Comparison of ENCODE assay signal across 1 fruit fly cellular context in the genomic region with DNA sequence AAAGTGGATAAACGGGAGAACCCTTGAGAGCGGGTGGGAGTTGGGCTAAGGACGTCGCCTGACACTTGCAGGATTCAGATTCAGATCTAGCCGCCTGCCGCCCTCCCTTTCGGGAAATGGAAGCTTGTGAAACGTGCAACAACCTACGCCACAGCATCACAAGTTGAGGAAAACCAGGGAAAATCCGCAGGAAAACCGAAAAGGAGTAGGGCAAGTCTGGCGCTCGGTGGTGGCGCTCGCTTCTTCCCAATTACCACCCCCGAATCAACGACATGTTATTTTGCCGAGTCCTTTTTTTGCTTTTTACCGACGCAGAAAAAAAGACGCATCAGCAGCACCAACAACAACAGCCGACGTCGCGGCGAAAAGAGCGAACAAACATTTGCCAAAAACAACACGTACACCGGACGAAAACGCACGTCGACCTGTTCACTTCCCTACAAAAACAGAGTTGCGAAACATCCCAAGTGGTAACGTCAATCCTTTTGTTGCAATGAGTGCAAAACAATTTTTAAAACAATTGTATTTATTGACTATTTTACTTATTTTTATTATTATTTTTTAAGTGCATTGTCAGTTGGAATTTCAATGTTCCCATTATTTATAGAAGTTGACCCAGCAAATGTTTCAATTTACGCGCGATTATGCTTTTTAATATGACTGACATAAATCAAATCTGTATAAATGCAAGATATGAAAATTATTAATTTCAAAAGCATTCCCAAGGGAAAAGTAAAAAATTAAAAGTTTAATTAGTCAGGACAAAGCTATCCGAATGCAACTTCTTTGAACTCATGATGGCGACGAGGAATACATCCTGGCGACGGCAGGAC.
A peak's percentile ranks its signal among the peaks of the same experiment; 100 is the strongest.
TF ChIP-seq lines count a peak whose summit lies in the region.

No protein-coding gene starts in this region.

TF ChIP-seq in whole organism, embryonic, 481 proteins besides CTCF, POLR2A, EP300 and RAD21 (continued from another document and continues in another):
- TF ChIP-seq D (optimal IDR thresholded peaks at IDR 0.05; lab: Kevin White, UChicago) (no peak), D (GFP tag; optimal IDR thresholded peaks at IDR 0.05; lab: Kevin White, UChicago) (peak; percentile 27), Oaz (GFP tag; IDR thresholded peaks at IDR 0.05; lab: Robert Waterston, UW) (no peak), CG11085 (GFP tag; IDR thresholded peaks at IDR 0.05; lab: Robert Waterston, UW) (no peak), CG18619 (GFP tag; optimal IDR thresholded peaks at IDR 0.05; lab: Kevin White, UChicago) (peak; percentile 47), disco-r (GFP tag; optimal IDR thresholded peaks at IDR 0.05; lab: Kevin White, UChicago) (no peak), mld (GFP tag; IDR thresholded peaks at IDR 0.05; lab: Robert Waterston, UW; ENCODE audit: partially characterized antibody) (no peak), HmgD (GFP tag; optimal IDR thresholded peaks at IDR 0.05; lab: Kevin White, UChicago) (no peak), ERR (GFP tag; optimal IDR thresholded peaks at IDR 0.05; lab: Kevin White, UChicago) (no peak), lmd (GFP tag; IDR thresholded peaks at IDR 0.05; lab: Robert Waterston, UW) (peak; percentile 59), CG11398 (GFP tag; optimal IDR thresholded peaks at IDR 0.05; lab: Kevin White, UChicago) (no peak), kni (GFP tag; optimal IDR thresholded peaks at IDR 0.05; lab: Kevin White, UChicago) (no peak), CG10321 (GFP tag; IDR thresholded peaks at IDR 0.05; lab: Robert Waterston, UW) (no peak), CG9215 (GFP tag; IDR thresholded peaks at IDR 0.05; lab: Robert Waterston, UW) (peak; percentile 37), CG16815 (GFP tag; optimal IDR thresholded peaks at IDR 0.05; lab: Kevin White, UChicago) (peak; percentile 26), Neu2 (GFP tag; optimal IDR thresholded peaks at IDR 0.05; lab: Kevin White, UChicago; ENCODE audit: borderline replicate concordance) (no peak), jing (GFP tag; optimal IDR thresholded peaks at IDR 0.05; lab: Kevin White, UChicago) (no peak), CG15601 (tag; optimal IDR thresholded peaks at IDR 0.05; lab: Kevin White, UChicago) (no peak), fru (optimal IDR thresholded peaks at IDR 0.05; lab: Kevin White, UChicago) (no peak), Dref (GFP tag; IDR thresholded peaks at IDR 0.05; lab: Robert Waterston, UW) (no peak), CG17829 (tag; optimal IDR thresholded peaks at IDR 0.05; lab: Kevin White, UChicago) (no peak), CG9797 (GFP tag; optimal IDR thresholded peaks at IDR 0.05; lab: Kevin White, UChicago) (no peak), Hand (GFP tag; optimal IDR thresholded peaks at IDR 0.05; lab: Kevin White, UChicago) (peak; percentile 33), Ets65A (GFP tag; lab: Kevin White, UChicago) (no peak), Gsc (GFP tag; IDR thresholded peaks at IDR 0.05; lab: Robert Waterston, UW) (peak; percentile 46; the same call in 1 of the 2 replicates), CG1647 (GFP tag; optimal IDR thresholded peaks at IDR 0.05; lab: Kevin White, UChicago) (no peak), Bteb2 (GFP tag; optimal IDR thresholded peaks at IDR 0.05; lab: Kevin White, UChicago) (no peak), so (GFP tag; IDR thresholded peaks at IDR 0.05; lab: Robert Waterston, UW) (0 out of 3 replicates have a peak, but pooled peaks have one; percentile 47), Dll (GFP tag; IDR thresholded peaks at IDR 0.05; lab: Robert Waterston, UW; ENCODE audit: partially characterized antibody) (no peak), CG1529 (GFP tag; optimal IDR thresholded peaks at IDR 0.05; lab: Kevin White, UChicago) (no peak), Atf6 (GFP tag; IDR thresholded peaks at IDR 0.05; lab: Robert Waterston, UW) (no peak), Dip2 (GFP tag; IDR thresholded peaks at IDR 0.05; lab: Robert Waterston, UW) (no peak), CG10366 (GFP tag; IDR thresholded peaks at IDR 0.05; lab: Robert Waterston, UW) (peak; percentile 62), Doc2 (GFP tag; IDR thresholded peaks at IDR 0.05; lab: Robert Waterston, UW) (no peak), D19B (GFP tag; optimal IDR thresholded peaks at IDR 0.05; lab: Kevin White, UChicago) (peak; percentile 35), row (GFP tag; IDR thresholded peaks at IDR 0.05; lab: Robert Waterston, UW) (peak; percentile 84), CG30431 (GFP tag; optimal IDR thresholded peaks at IDR 0.05; lab: Kevin White, UChicago) (peak; percentile 17), MESR4 (GFP tag; optimal IDR thresholded peaks at IDR 0.05; lab: Kevin White, UChicago) (no peak), HLH3B (GFP tag; IDR thresholded peaks at IDR 0.05; lab: Robert Waterston, UW) (peak; percentile 69), CG34376 (GFP tag; optimal IDR thresholded peaks at IDR 0.05; lab: Kevin White, UChicago) (no peak), Xrp1 (GFP tag; IDR thresholded peaks at IDR 0.05; lab: Robert Waterston, UW) (peak; percentile 68; the same call in 1 of the 2 replicates), tgo (GFP tag; IDR thresholded peaks at IDR 0.05; lab: Robert Waterston, UW) (peak; percentile 67), CG11456 (GFP tag; IDR thresholded peaks at IDR 0.05; lab: Robert Waterston, UW) (peak; percentile 54; the same call in 1 of the 3 replicates), gcm (GFP tag; optimal IDR thresholded peaks at IDR 0.05; lab: Kevin White, UChicago) (no peak), CG4820 (GFP tag; optimal IDR thresholded peaks at IDR 0.05; lab: Kevin White, UChicago) (peak; percentile 28), sim (GFP tag; IDR thresholded peaks at IDR 0.05; lab: Robert Waterston, UW) (no peak), schlank (tag; optimal IDR thresholded peaks at IDR 0.05; lab: Kevin White, UChicago) (no peak), Opbp (GFP tag; IDR thresholded peaks at IDR 0.05; lab: Robert Waterston, UW; ENCODE audit: partially characterized antibody) (no peak), CG31441 (GFP tag; IDR thresholded peaks at IDR 0.05; lab: Robert Waterston, UW) (peak; percentile 63), scrt (GFP tag; optimal IDR thresholded peaks at IDR 0.05; lab: Kevin White, UChicago) (peak; percentile 54), CG14050 (GFP tag; IDR thresholded peaks at IDR 0.05; lab: Robert Waterston, UW) (peak; percentile 72), CG3281 (GFP tag; optimal IDR thresholded peaks at IDR 0.05; lab: Kevin White, UChicago) (peak; percentile 58), CG10267 (tag; optimal IDR thresholded peaks at IDR 0.05; lab: Kevin White, UChicago) (peak; percentile 34), Hr39 (optimal IDR thresholded peaks at IDR 0.05; lab: Kevin White, UChicago) (no peak), CG3065 (GFP tag; optimal IDR thresholded peaks at IDR 0.05; lab: Kevin White, UChicago) (no peak), ci (GFP tag; IDR thresholded peaks at IDR 0.05; lab: Robert Waterston, UW) (peak; percentile 88), Ssrp (tag; optimal IDR thresholded peaks at IDR 0.05; lab: Kevin White, UChicago) (peak; percentile 50), eyg (GFP tag; optimal IDR thresholded peaks at IDR 0.05; lab: Kevin White, UChicago) (no peak), Mes4 (GFP tag; optimal IDR thresholded peaks at IDR 0.05; lab: Kevin White, UChicago) (no peak), Nf-YA (GFP tag; IDR thresholded peaks at IDR 0.05; lab: Robert Waterston, UW) (no peak; the same call in 1 of the 2 replicates), CG8765 (GFP tag; IDR thresholded peaks at IDR 0.05; lab: Robert Waterston, UW) (peak; percentile 49; the same call in 1 of the 2 replicates), Hr51 (GFP tag; optimal IDR thresholded peaks at IDR 0.05; lab: Kevin White, UChicago) (peak in 1 of 2 experiments; percentile 51), kay (GFP tag; optimal IDR thresholded peaks at IDR 0.05; lab: Kevin White, UChicago) (no peak), CG10565 (GFP tag; optimal IDR thresholded peaks at IDR 0.05; lab: Kevin White, UChicago) (no peak), stc (GFP tag; IDR thresholded peaks at IDR 0.05; lab: Robert Waterston, UW) (0 out of 2 replicates have a peak, but pooled peaks have one; percentile 21), en (GFP tag; optimal IDR thresholded peaks at IDR 0.05; lab: Kevin White, UChicago) (no peak), Kr (GFP tag; optimal IDR thresholded peaks at IDR 0.05; lab: Kevin White, UChicago) (no peak), Vsx1 (GFP tag; optimal IDR thresholded peaks at IDR 0.05; lab: Kevin White, UChicago) (peak; percentile 24), CG3163 (GFP tag; optimal IDR thresholded peaks at IDR 0.05; lab: Kevin White, UChicago) (no peak), CG18011 (GFP tag; optimal IDR thresholded peaks at IDR 0.05; lab: Kevin White, UChicago) (peak; percentile 13), mirr (GFP tag; optimal IDR thresholded peaks at IDR 0.05; lab: Kevin White, UChicago) (no peak), her (GFP tag; optimal IDR thresholded peaks at IDR 0.05; lab: Kevin White, UChicago) (no peak), Hr3 (GFP tag; optimal IDR thresholded peaks at IDR 0.05; lab: Kevin White, UChicago) (peak; percentile 41), chn (GFP tag; optimal IDR thresholded peaks at IDR 0.05; lab: Kevin White, UChicago) (no peak), BtbVII (GFP tag; optimal IDR thresholded peaks at IDR 0.05; lab: Kevin White, UChicago) (peak; percentile 10), sima (GFP tag; optimal IDR thresholded peaks at IDR 0.05; lab: Kevin White, UChicago) (no peak), CG12236 (GFP tag; optimal IDR thresholded peaks at IDR 0.05; lab: Kevin White, UChicago) (no peak), CG18599 (GFP tag; optimal IDR thresholded peaks at IDR 0.05; lab: Kevin White, UChicago) (peak; percentile 62), CG10959 (GFP tag; IDR thresholded peaks at IDR 0.05; lab: Robert Waterston, UW) (no peak), Pdp1 (GFP tag; optimal IDR thresholded peaks at IDR 0.05; lab: Kevin White, UChicago) (no peak), Spps (tag; optimal IDR thresholded peaks at IDR 0.05; lab: Kevin White, UChicago) (no peak), CG6254 (GFP tag; optimal IDR thresholded peaks at IDR 0.05; lab: Kevin White, UChicago) (no peak), sna (GFP tag; IDR thresholded peaks at IDR 0.05; lab: Robert Waterston, UW; ENCODE audit: partially characterized antibody) (no peak), C15 (GFP tag; IDR thresholded peaks at IDR 0.05; lab: Robert Waterston, UW) (no peak), zfh2 (GFP tag; optimal IDR thresholded peaks at IDR 0.05; lab: Kevin White, UChicago) (no peak), CG10147 (GFP tag; optimal IDR thresholded peaks at IDR 0.05; lab: Kevin White, UChicago) (peak; percentile 46), nom (GFP tag; optimal IDR thresholded peaks at IDR 0.05; lab: Kevin White, UChicago) (no peak), CG1792 (GFP tag; optimal IDR thresholded peaks at IDR 0.05; lab: Kevin White, UChicago) (no peak), psq (GFP tag; optimal IDR thresholded peaks at IDR 0.05; lab: Kevin White, UChicago) (no peak), hkb (optimal IDR thresholded peaks at IDR 0.05; lab: Kevin White, UChicago) (no peak), hkb (GFP tag; IDR thresholded peaks at IDR 0.05; lab: Robert Waterston, UW) (peak; percentile 45; the same call in 1 of the 2 replicates), E2f2 (GFP tag; IDR thresholded peaks at IDR 0.05; lab: Robert Waterston, UW) (peak; percentile 41), tap (tag; optimal IDR thresholded peaks at IDR 0.05; lab: Kevin White, UChicago) (no peak), CG4282 (GFP tag; optimal IDR thresholded peaks at IDR 0.05; lab: Kevin White, UChicago) (no peak), ro (GFP tag; IDR thresholded peaks at IDR 0.05; lab: Robert Waterston, UW) (no peak), Mrtf (GFP tag; IDR thresholded peaks at IDR 0.05; lab: Robert Waterston, UW) (no peak), E2f1 (GFP tag; IDR thresholded peaks at IDR 0.05; lab: Robert Waterston, UW) (peak; percentile 49), trem (tag; optimal IDR thresholded peaks at IDR 0.05; lab: Kevin White, UChicago) (no peak), ham (GFP tag; IDR thresholded peaks at IDR 0.05; lab: Robert Waterston, UW) (no peak), ap (GFP tag; IDR thresholded peaks at IDR 0.05; lab: Robert Waterston, UW) (no peak), CG9817 (tag; optimal IDR thresholded peaks at IDR 0.05; lab: Kevin White, UChicago) (no peak), Ptx1 (GFP tag; IDR thresholded peaks at IDR 0.05; lab: Robert Waterston, UW) (peak; percentile 74), CG2889 (GFP tag; IDR thresholded peaks at IDR 0.05; lab: Robert Waterston, UW) (0 out of 3 replicates have a peak, but pooled peaks have one; percentile 33), Med (GFP tag; lab: Kevin White, UChicago) (peak; percentile 71), CG13287 (GFP tag; IDR thresholded peaks at IDR 0.05; lab: Robert Waterston, UW; ENCODE audit: partially characterized antibody) (peak; percentile 15; the same call in 1 of the 2 replicates), Sin3A (optimal IDR thresholded peaks at IDR 0.05; lab: Kevin White, UChicago) (no peak), NFAT (GFP tag; IDR thresholded peaks at IDR 0.05; lab: Robert Waterston, UW) (peak; percentile 50; the same call in 1 of the 2 replicates), Hmr (GFP tag; optimal IDR thresholded peaks at IDR 0.05; lab: Kevin White, UChicago) (peak; percentile 64), Doc3 (GFP tag; IDR thresholded peaks at IDR 0.05; lab: Robert Waterston, UW; ENCODE audit: partially characterized antibody) (no peak), Sox100B (GFP tag; optimal IDR thresholded peaks at IDR 0.05; lab: Kevin White, UChicago) (peak; percentile 54), CG4404 (GFP tag; IDR thresholded peaks at IDR 0.05; lab: Robert Waterston, UW) (no peak), CG11723 (GFP tag; optimal IDR thresholded peaks at IDR 0.05; lab: Kevin White, UChicago) (peak; percentile 7), fd96Cb (tag; optimal IDR thresholded peaks at IDR 0.05; lab: Kevin White, UChicago) (peak; percentile 14), seq (GFP tag; IDR thresholded peaks at IDR 0.05; lab: Robert Waterston, UW) (peak; percentile 58; the same call in 1 of the 2 replicates), Lhr (GFP tag; optimal IDR thresholded peaks at IDR 0.05; lab: Kevin White, UChicago) (no peak), CG2120 (GFP tag; optimal IDR thresholded peaks at IDR 0.05; lab: Kevin White, UChicago) (peak; percentile 44), amos (GFP tag; IDR thresholded peaks at IDR 0.05; lab: Robert Waterston, UW; ENCODE audit: partially characterized antibody) (no peak), Abd-B (GFP tag; optimal IDR thresholded peaks at IDR 0.05; lab: Kevin White, UChicago) (no peak), wek (GFP tag; optimal IDR thresholded peaks at IDR 0.05; lab: Kevin White, UChicago) (no peak), hb (GFP tag; IDR thresholded peaks at IDR 0.05; lab: Robert Waterston, UW; ENCODE audit: partially characterized antibody) (no peak), pum (GFP tag; optimal IDR thresholded peaks at IDR 0.05; lab: Kevin White, UChicago) (no peak), fd64A (GFP tag; optimal IDR thresholded peaks at IDR 0.05; lab: Kevin White, UChicago) (no peak), onecut (GFP tag; IDR thresholded peaks at IDR 0.05; lab: Robert Waterston, UW) (no peak), CG18476 (GFP tag; optimal IDR thresholded peaks at IDR 0.05; lab: Kevin White, UChicago) (no peak)
